Worm (Caenorhabditis elegans): ENCODE data around the gene egl-21.

- TF ChIP-seq nhr-237 (tag; optimal IDR thresholded peaks at IDR 0.05) (no peak), ZK546.5 (tag; optimal IDR thresholded peaks at IDR 0.05) (no peak), nhr-25 (tag; optimal IDR thresholded peaks at IDR 0.05) (no peak), ztf-11 (tag; optimal IDR thresholded peaks at IDR 0.05) (no peak), elt-3 (tag; optimal IDR thresholded peaks at IDR 0.05) (no peak), tbx-2 (tag; optimal IDR thresholded peaks at IDR 0.05) (no peak), nhr-76 (tag; optimal IDR thresholded peaks at IDR 0.05) (no peak), unc-62 (GFP tag; optimal IDR thresholded peaks at IDR 0.05) (no peak), egl-27 (tag; optimal IDR thresholded peaks at IDR 0.05) (no peak), nhr-11 (tag; optimal IDR thresholded peaks at IDR 0.05) (no peak), elt-2 (tag; optimal IDR thresholded peaks at IDR 0.05) (no peak), elt-1 (tag; optimal IDR thresholded peaks at IDR 0.05) (no peak), unc-39 (tag; optimal IDR thresholded peaks at IDR 0.05) (no peak)
These were observed 28.6 kb downstream of the egl-21 start, which contains the start of gene F01D4.8 for ce11 chrIV:10453001-10453400.
